In genomic region chr3L:20667408-20667807, dm6 we compare ENCODE assay signal across 3 fruit fly cellular contexts.
TF ChIP-seq lines count a peak whose summit lies in the region.

No protein-coding gene starts in this region.

- no peak for TF ChIP-seq CTCF in whole organism, embryonic (GFP tag; optimal IDR thresholded peaks at IDR 0.05; lab: Kevin White, UChicago)

TF ChIP-seq in whole organism, embryonic, 481 proteins besides CTCF, POLR2A, EP300 and RAD21 (continues in another document):
- TF ChIP-seq tll (GFP tag; optimal IDR thresholded peaks at IDR 0.05; lab: Kevin White, UChicago) (peak in 1 of 2 experiments; percentile 3), ara (GFP tag; IDR thresholded peaks at IDR 0.05; lab: Robert Waterston, UW) (peak; percentile 49; the same call in 1 of the 2 replicates), zfh1 (GFP tag; IDR thresholded peaks at IDR 0.05; lab: Robert Waterston, UW) (peak; percentile 42; the same call in 1 of the 3 replicates), gem (tag; optimal IDR thresholded peaks at IDR 0.05; lab: Kevin White, UChicago) (peak; percentile 2), fd102C (GFP tag; optimal IDR thresholded peaks at IDR 0.05; lab: Kevin White, UChicago) (peak; percentile 53), Poxn (GFP tag; IDR thresholded peaks at IDR 0.05; lab: Robert Waterston, UW) (no peak), Mad (GFP tag; optimal IDR thresholded peaks at IDR 0.05; lab: Kevin White, UChicago) (no peak), CG16815 (GFP tag; optimal IDR thresholded peaks at IDR 0.05; lab: Kevin White, UChicago) (peak; percentile 1), chif (GFP tag; optimal IDR thresholded peaks at IDR 0.05; lab: Kevin White, UChicago) (peak in 1 of 2 experiments; percentile 5), amos (GFP tag; IDR thresholded peaks at IDR 0.05; lab: Robert Waterston, UW; ENCODE audit: partially characterized antibody) (no peak), CG1024 (GFP tag; IDR thresholded peaks at IDR 0.05; lab: Robert Waterston, UW) (0 out of 2 replicates have a peak, but pooled peaks have one; percentile 4), CG33213 (GFP tag; optimal IDR thresholded peaks at IDR 0.05; lab: Kevin White, UChicago) (no peak), CG9727 (GFP tag; optimal IDR thresholded peaks at IDR 0.05; lab: Kevin White, UChicago) (peak; percentile 46), ac (GFP tag; optimal IDR thresholded peaks at IDR 0.05; lab: Kevin White, UChicago) (peak; percentile 42), CG7745 (tag; optimal IDR thresholded peaks at IDR 0.05; lab: Kevin White, UChicago) (peak; percentile 10), CG14667 (GFP tag; IDR thresholded peaks at IDR 0.05; lab: Robert Waterston, UW) (0 out of 2 replicates have a peak, but pooled peaks have one; percentile 20), CG10209 (GFP tag; optimal IDR thresholded peaks at IDR 0.05; lab: Kevin White, UChicago) (peak; percentile 38), prd (optimal IDR thresholded peaks at IDR 0.05; lab: Kevin White, UChicago) (no peak), prd (GFP tag; IDR thresholded peaks at IDR 0.05; lab: Robert Waterston, UW) (peak; percentile 53; the same call in 2 of the 3 replicates), shn (GFP tag; optimal IDR thresholded peaks at IDR 0.05; lab: Kevin White, UChicago) (no peak), Awh (GFP tag; IDR thresholded peaks at IDR 0.05; lab: Robert Waterston, UW) (0 out of 2 replicates have a peak, but pooled peaks have one; percentile 59), vfl (GFP tag; optimal IDR thresholded peaks at IDR 0.05; lab: Kevin White, UChicago) (no peak), sens-2 (GFP tag; IDR thresholded peaks at IDR 0.05; lab: Robert Waterston, UW) (0 out of 2 replicates have a peak, but pooled peaks have one; percentile 9), Doc3 (GFP tag; IDR thresholded peaks at IDR 0.05; lab: Robert Waterston, UW; ENCODE audit: partially characterized antibody) (no peak), CG10543 (GFP tag; optimal IDR thresholded peaks at IDR 0.05; lab: Kevin White, UChicago) (no peak), Xrp1 (GFP tag; IDR thresholded peaks at IDR 0.05; lab: Robert Waterston, UW) (peak; percentile 42; the same call in 1 of the 2 replicates), CG33557 (GFP tag; optimal IDR thresholded peaks at IDR 0.05; lab: Kevin White, UChicago) (peak; percentile 29)

TF ChIP-seq in whole organism, prepupa, 60 proteins besides CTCF, POLR2A, EP300 and RAD21:
- TF ChIP-seq fd59A (GFP tag; optimal IDR thresholded peaks at IDR 0.05; lab: Kevin White, UChicago), result no peak
- peak; percentile 61 for TF ChIP-seq fkh (GFP tag; optimal IDR thresholded peaks at IDR 0.05; lab: Kevin White, UChicago)

TF ChIP-seq in whole organism, pupa, 21 proteins besides CTCF, POLR2A, EP300 and RAD21:
- TF ChIP-seq gl (tag; optimal IDR thresholded peaks at IDR 0.05; lab: Kevin White, UChicago) (no peak), rn (GFP tag; IDR thresholded peaks at IDR 0.05; lab: Robert Waterston, UW) (no peak), CG14655 (GFP tag; optimal IDR thresholded peaks at IDR 0.05; lab: Kevin White, UChicago) (peak; percentile 13)
